Fruit fly (Drosophila melanogaster): Measurements from ENCODE around the gene CG12321.

DNA sequence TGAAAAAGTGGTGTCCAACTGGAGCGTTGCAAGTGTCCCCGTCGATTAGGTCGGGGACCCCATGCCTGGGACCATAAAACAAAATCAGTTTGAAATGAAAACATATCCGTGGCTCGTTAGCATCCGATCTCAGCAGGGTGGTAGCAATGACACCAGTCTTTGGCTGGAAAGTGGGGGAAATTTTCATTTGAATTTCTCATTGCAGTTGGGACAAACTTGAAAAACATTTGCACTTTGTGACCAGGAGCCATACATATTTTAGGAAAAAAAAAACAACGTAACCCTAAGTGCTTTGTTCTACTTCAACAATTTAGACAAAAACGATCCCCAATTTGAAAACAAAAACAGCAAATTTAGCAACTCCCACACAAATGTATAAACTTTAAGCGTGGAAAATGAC, 36.7 kb downstream of the CG12321 start, which contains the start of gene CG14316:
- no peak for TF ChIP-seq pan (optimal IDR thresholded peaks at IDR 0.05)
- TF ChIP-seq CG8478 (optimal IDR thresholded peaks at IDR 0.05) = no peak
